Worm (Caenorhabditis elegans) whole organism, early embryonic: ENCODE data around the gene tpra-1.

ENCODE experiments used
- B0310.2 ChIP-seq: sonication (generic microtip); optimal IDR thresholded peaks from 2 replicates; lab custom pipeline; 2016; ENCODE audit warnings: mild to moderate bottlenecking, missing genetic modification characterization, missing compliant biosample characterization
- F13C5.2 ChIP-seq: sonication (generic microtip); optimal IDR thresholded peaks from 2 replicates; lab custom pipeline; 2017; ENCODE audit warnings: mild to moderate bottlenecking, missing genetic modification characterization, inconsistent platforms, missing compliant biosample characterization
- aly-1 ChIP-seq: sonication (generic microtip); optimal IDR thresholded peaks from 2 replicates; lab custom pipeline; 2016; ENCODE audit warnings: missing genetic modification characterization, missing compliant biosample characterization
- ama-1 ChIP-seq: fragments of 150-350 bp; optimal IDR thresholded peaks from 2 replicates; lab custom pipeline; 2014
- ceh-13 ChIP-seq: fragments of 200-800 bp; sonication (Bioruptor generic); optimal IDR thresholded peaks from 2 replicates; lab custom pipeline; 2018; ENCODE audit warnings: mild to moderate bottlenecking, missing genetic modification characterization, missing compliant biosample characterization
- ceh-36 ChIP-seq: sonication (generic microtip); optimal IDR thresholded peaks from 2 replicates; lab custom pipeline; 2016; ENCODE audit warnings: missing genetic modification characterization, inconsistent platforms, missing compliant biosample characterization
- ets-7 ChIP-seq: sonication (generic microtip); optimal IDR thresholded peaks from 2 replicates; lab custom pipeline; 2016; ENCODE audit warnings: missing genotype, missing genetic modification characterization, missing compliant biosample characterization
- flt-1 ChIP-seq: fragments of 200-800 bp; sonication (Bioruptor generic); IDR thresholded peaks from 2 replicates; pipeline ENCODE4 v1.3.6; 2022; ENCODE audit warnings: missing genetic modification characterization, missing compliant biosample characterization
- hmbx-1 ChIP-seq: sonication (generic microtip); optimal IDR thresholded peaks from 2 replicates; lab custom pipeline; 2016; ENCODE audit warnings: mild to moderate bottlenecking, missing genetic modification characterization, missing compliant biosample characterization
- hmg-4 ChIP-seq: fragments of 200-800 bp; sonication (Bioruptor generic); optimal IDR thresholded peaks from 2 replicates; lab custom pipeline; 2018; ENCODE audit warnings: mild to moderate bottlenecking, missing genetic modification characterization, missing compliant biosample characterization
- hnd-1 ChIP-seq: sonication (generic microtip); optimal IDR thresholded peaks from 2 replicates; lab custom pipeline; 2016; ENCODE audit warnings: missing genetic modification characterization, missing compliant biosample characterization
- pes-1 ChIP-seq: fragments of 200-800 bp; sonication (Bioruptor generic); IDR thresholded peaks from 2 replicates; pipeline ENCODE4 v1.3.6; 2022; ENCODE audit warnings: missing genetic modification reagents, missing genetic modification characterization, missing compliant biosample characterization
- scrt-1 ChIP-seq: fragments of 200-800 bp; sonication (Bioruptor generic); IDR thresholded peaks from 2 replicates; pipeline ENCODE4 v1.3.6; 2022; ENCODE audit warnings: missing genetic modification characterization, missing compliant biosample characterization
- sea-1 ChIP-seq: fragments of 200-800 bp; sonication (Bioruptor generic); conservative IDR thresholded peaks from 2 replicates; pipeline ENCODE4 v1.3.6; 2022; ENCODE audit warnings: missing genetic modification characterization, missing compliant biosample characterization
- tbx-11 ChIP-seq: fragments of 200-800 bp; sonication (Bioruptor generic); IDR thresholded peaks from 2 replicates; pipeline ENCODE4 v1.3.6; 2022; ENCODE audit warnings: missing genetic modification characterization, missing compliant biosample characterization
- tbx-37 ChIP-seq: fragments of 200-800 bp; sonication (Bioruptor generic); conservative IDR thresholded peaks from 2 replicates; pipeline ENCODE4 v1.3.6; 2022; ENCODE audit warnings: missing genetic modification reagents, missing genetic modification characterization, missing compliant biosample characterization
- tra-4 ChIP-seq: sonication (generic microtip); optimal IDR thresholded peaks from 2 replicates; lab custom pipeline; 2017; ENCODE audit warnings: missing genetic modification characterization, missing compliant biosample characterization

tpra-1 gene

ce11 chrIV:9002636-9003035 lies 46.3 kb downstream of the tpra-1 start, which contains the start of gene C53D6.8:
TSS of gene C53D6.8 (minus strand) at chrIV:9002736.
- TF ChIP-seq tbx-37 (GFP tag; lab: Robert Waterston, UW) (no peak), ets-7 (no peak)

- TF ChIP-seq sea-1 (GFP tag; lab: Robert Waterston, UW): no peak
- TF ChIP-seq ceh-36 (tag; lab: Kevin White, UChicago): no peak
- no peak for TF ChIP-seq hnd-1 (tag; lab: Kevin White, UChicago)
- TF ChIP-seq ets-7: no peak
- TF ChIP-seq aly-1 (tag; lab: Kevin White, UChicago): no peak
- no peak for TF ChIP-seq B0310.2 (tag; lab: Kevin White, UChicago)
- TF ChIP-seq ama-1 (lab: Kevin White, UChicago): no peak
- TF ChIP-seq tbx-37 (GFP tag; lab: Robert Waterston, UW): no peak
- TF ChIP-seq scrt-1 (GFP tag; lab: Robert Waterston, UW): no peak
- no peak for TF ChIP-seq F13C5.2
- TF ChIP-seq hmbx-1 (tag; lab: Kevin White, UChicago): no peak
- no peak for TF ChIP-seq tbx-11 (GFP tag; lab: Robert Waterston, UW)
- no peak for TF ChIP-seq ceh-13
- no peak for TF ChIP-seq tra-4 (tag; lab: Kevin White, UChicago)
- no peak for TF ChIP-seq hmg-4 (GFP tag; lab: Kevin White, UChicago)
- TF ChIP-seq pes-1 (GFP tag; lab: Robert Waterston, UW): no peak
- TF ChIP-seq flt-1 (GFP tag; lab: Robert Waterston, UW): no peak
These were observed 49.0 kb downstream of the tpra-1 start, which contains the start of gene unc-129 for ce11 chrIV:9005310-9005709. TSS of gene unc-129 (minus strand) at chrIV:9005410.

DNA sequence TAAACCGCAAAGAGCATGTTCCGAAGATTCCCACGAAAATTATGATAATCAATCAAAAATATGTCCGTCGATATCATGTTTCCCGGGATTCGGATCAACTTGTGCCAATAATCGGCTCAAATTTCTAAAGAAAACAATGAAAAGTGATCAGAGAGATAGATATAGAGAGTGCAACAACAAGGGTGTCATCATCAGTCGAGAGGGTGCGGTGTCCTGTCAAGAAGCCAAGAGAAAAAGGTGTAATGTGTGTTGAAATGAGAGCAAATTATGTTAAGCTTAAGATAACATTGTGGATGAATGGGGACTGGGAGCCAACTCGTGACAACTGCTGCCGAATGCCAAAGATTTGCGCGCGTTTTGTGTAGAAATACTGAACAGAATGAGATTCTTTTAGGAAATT lies 51.7 kb downstream of the tpra-1 start:
- TF ChIP-seq F13C5.2: no peak
- TF ChIP-seq ets-7: no peak
- no peak for TF ChIP-seq scrt-1 (GFP tag; lab: Robert Waterston, UW)
- no peak for TF ChIP-seq flt-1 (GFP tag; lab: Robert Waterston, UW)
- TF ChIP-seq hmbx-1 (tag; lab: Kevin White, UChicago): no peak
- no peak for TF ChIP-seq B0310.2 (tag; lab: Kevin White, UChicago)
- TF ChIP-seq pes-1 (GFP tag; lab: Robert Waterston, UW): no peak
- TF ChIP-seq hmg-4 (GFP tag; lab: Kevin White, UChicago): no peak
- TF ChIP-seq ama-1 (lab: Kevin White, UChicago): no peak
- TF ChIP-seq aly-1 (tag; lab: Kevin White, UChicago): no peak
- no peak for TF ChIP-seq tbx-11 (GFP tag; lab: Robert Waterston, UW)
- no peak for TF ChIP-seq sea-1 (GFP tag; lab: Robert Waterston, UW)
- TF ChIP-seq hnd-1 (tag; lab: Kevin White, UChicago): no peak
- no peak for TF ChIP-seq tra-4 (tag; lab: Kevin White, UChicago)

DNA sequence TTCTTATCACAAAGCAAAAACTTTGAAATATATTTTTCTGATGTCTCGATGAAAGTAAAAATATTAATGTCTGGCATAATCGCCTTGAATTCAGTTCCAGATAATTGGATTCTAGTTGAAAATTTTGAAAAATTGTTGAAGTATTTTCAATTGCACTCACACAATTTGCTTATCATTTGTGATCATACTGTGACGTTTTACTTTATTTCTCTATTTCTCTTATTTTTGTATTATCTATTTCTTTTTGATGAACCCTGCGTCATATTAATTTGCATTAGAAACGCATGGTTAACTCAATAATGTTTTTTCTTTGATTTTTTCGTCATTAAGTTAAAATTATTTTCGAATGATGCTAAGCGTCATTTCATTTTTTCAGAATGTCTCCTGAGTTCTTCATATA lies 54.0 kb downstream of the tpra-1 start, which contains the start of gene C53D6.11:
C53D6.11 (plus strand) TSS at position 328 of the 400 bp plus-strand sequence.
- TF ChIP-seq flt-1 (GFP tag; lab: Robert Waterston, UW) (no peak), ceh-13 (no peak), tra-4 (tag; lab: Kevin White, UChicago) (no peak), hmbx-1 (tag; lab: Kevin White, UChicago) (no peak), ama-1 (lab: Kevin White, UChicago) (no peak), ceh-36 (tag; lab: Kevin White, UChicago) (no peak), hmg-4 (GFP tag; lab: Kevin White, UChicago) (no peak), tbx-37 (GFP tag; lab: Robert Waterston, UW) (no peak), aly-1 (tag; lab: Kevin White, UChicago) (no peak), pes-1 (GFP tag; lab: Robert Waterston, UW) (no peak), scrt-1 (GFP tag; lab: Robert Waterston, UW) (no peak), B0310.2 (tag; lab: Kevin White, UChicago) (no peak), tbx-11 (GFP tag; lab: Robert Waterston, UW) (no peak), ets-7 (no peak), sea-1 (GFP tag; lab: Robert Waterston, UW) (no peak)
